Worm (Caenorhabditis elegans): ENCODE results near the gene zyg-1.
A peak's percentile ranks its signal among the peaks of the same experiment; 100 is the strongest.

Gene zyg-1

ce11 chrII:5701485-5701884 lies 51.9 kb downstream of the zyg-1 start (continued):
- TF ChIP-seq nfya-1 (tag; optimal IDR thresholded peaks at IDR 0.05; ENCODE audit: borderline replicate concordance, insufficient read depth) (no peak), snpc-1.1 (tag; optimal IDR thresholded peaks at IDR 0.05; ENCODE audit: insufficient read depth) (peak; percentile 98), F55B11.4 (tag; optimal IDR thresholded peaks at IDR 0.05; ENCODE audit: borderline replicate concordance, insufficient read depth) (no peak), attf-3 (GFP tag; conservative IDR thresholded peaks at IDR 0.05) (no peak), mes-4 (tag; optimal IDR thresholded peaks at IDR 0.05) (no peak), ccch-3 (GFP tag; optimal IDR thresholded peaks at IDR 0.05) (no peak), pbrm-1 (GFP tag; IDR thresholded peaks at IDR 0.05) (peak; percentile 96), mcd-1 (GFP tag; IDR thresholded peaks at IDR 0.05) (peak; percentile 77), dpl-1 (GFP tag; optimal IDR thresholded peaks at IDR 0.05) (no peak), Y53G8AR.9 (GFP tag; conservative IDR thresholded peaks at IDR 0.05) (peak; percentile 72; the same call in 1 of the 2 replicates), C06A6.2 (GFP tag; conservative IDR thresholded peaks at IDR 0.05) (no peak), lin-40 (tag; optimal IDR thresholded peaks at IDR 0.05) (peak; percentile 49), hlh-12 (tag; optimal IDR thresholded peaks at IDR 0.05) (no peak), him-1 (tag; optimal IDR thresholded peaks at IDR 0.05) (peak; percentile 88), rec-8 (tag; optimal IDR thresholded peaks at IDR 0.05) (peak in 1 of 2 experiments; percentile 3), T26A5.8 (tag; optimal IDR thresholded peaks at IDR 0.05) (no peak), repo-1 (tag; optimal IDR thresholded peaks at IDR 0.05) (peak; percentile 71), nhr-27 (tag; optimal IDR thresholded peaks at IDR 0.05) (no peak), nfyb-1 (GFP tag; IDR thresholded peaks at IDR 0.05) (peak; percentile 53), F57A8.1 (GFP tag; optimal IDR thresholded peaks at IDR 0.05) (no peak), snpc-3.4 (tag; optimal IDR thresholded peaks at IDR 0.05) (peak; percentile 92), tlf-1 (GFP tag; optimal IDR thresholded peaks at IDR 0.05) (no peak), efl-1 (GFP tag; optimal IDR thresholded peaks at IDR 0.05) (no peak), F33H1.4 (GFP tag; IDR thresholded peaks at IDR 0.05) (peak; percentile 49; the same call in 1 of the 2 replicates), zim-3 (tag; optimal IDR thresholded peaks at IDR 0.05) (no peak), ceh-100 (GFP tag; IDR thresholded peaks at IDR 0.05) (no peak), nhr-179 (tag; optimal IDR thresholded peaks at IDR 0.05) (no peak), ceh-58 (GFP tag; IDR thresholded peaks at IDR 0.05) (no peak), attf-5 (GFP tag; optimal IDR thresholded peaks at IDR 0.05) (no peak)

DNA sequence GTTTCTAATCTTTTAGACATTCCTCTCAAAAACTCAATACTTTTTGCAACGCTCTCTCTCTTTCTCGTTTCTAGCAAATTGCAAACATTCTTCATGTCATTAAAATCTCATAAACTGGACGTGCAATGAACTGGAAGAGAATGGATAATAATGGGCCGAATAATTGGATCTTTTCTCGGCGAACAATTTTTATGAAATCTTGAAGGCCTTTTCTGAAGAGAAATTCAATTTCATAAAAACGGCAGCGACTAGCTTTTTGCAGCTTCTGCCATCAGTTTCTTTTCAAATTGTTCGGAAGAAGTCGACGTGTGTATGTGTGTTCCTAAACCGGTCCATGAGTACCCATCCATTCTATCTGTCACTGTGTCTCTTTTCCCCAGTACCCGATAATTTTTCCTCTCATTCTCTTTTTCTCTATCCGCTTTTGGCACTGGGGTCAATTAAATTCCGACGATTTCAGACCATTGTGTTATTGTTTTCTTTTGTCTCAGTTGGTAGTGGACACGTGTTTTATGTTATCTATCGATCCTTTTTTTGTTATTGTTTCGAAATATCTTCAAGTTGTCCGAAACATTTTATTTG lies 53.2 kb downstream of the zyg-1 start:
- TF ChIP-seq unc-62 (GFP tag; optimal IDR thresholded peaks at IDR 0.05) (no peak), lsy-27 (tag; optimal IDR thresholded peaks at IDR 0.05; ENCODE audit: borderline replicate concordance, insufficient read depth) (no peak), mxl-1 (tag; optimal IDR thresholded peaks at IDR 0.05) (no peak), cebp-1 (GFP tag; IDR thresholded peaks at IDR 0.05) (no peak), cebp-1 (tag; optimal IDR thresholded peaks at IDR 0.05) (peak; percentile 28)

Measured in whole organism, young adult.